Fruit fly (Drosophila melanogaster): Measurements from ENCODE around the gene Nrx-1.
A peak's percentile ranks its signal among the peaks of the same experiment; 100 is the strongest.

Nrx-1 gene

DNA sequence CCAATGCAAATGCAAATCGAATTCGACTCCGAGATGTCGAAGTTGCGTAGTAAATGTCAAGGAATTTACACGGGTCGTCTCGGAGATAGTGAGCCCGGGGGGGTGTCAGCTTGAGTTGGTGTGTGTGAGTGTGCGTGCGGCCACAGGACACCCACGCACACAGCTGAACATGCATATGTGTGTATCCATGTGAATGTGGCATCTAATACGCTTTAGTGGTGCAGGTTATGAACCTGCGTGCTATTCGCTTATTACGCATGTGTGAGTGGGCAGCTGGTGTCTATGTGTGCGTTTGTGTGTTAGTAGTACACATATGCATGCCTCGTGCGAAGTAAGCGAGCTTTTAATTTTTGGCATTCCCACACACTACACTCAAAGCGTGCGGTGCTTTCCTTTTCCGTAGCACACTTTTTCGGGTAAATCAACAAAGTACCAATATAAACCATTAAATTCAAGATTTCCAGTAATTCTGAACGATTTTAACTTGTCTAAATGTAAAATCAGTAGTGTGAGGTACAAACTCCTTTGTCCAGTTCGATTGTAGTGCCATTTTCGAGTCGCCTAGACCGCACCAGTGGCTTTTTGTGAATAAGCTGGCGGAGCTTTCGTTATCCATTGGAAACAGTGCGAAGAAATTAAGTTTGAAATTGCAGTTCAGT is 646 bp downstream of the Nrx-1 start (continued):
- TF ChIP-seq CG17829 (tag; optimal IDR thresholded peaks at IDR 0.05), result peak; percentile 72
- TF ChIP-seq CG12104 (GFP tag; optimal IDR thresholded peaks at IDR 0.05), result peak; percentile 68
- peak; percentile 65; the same call in 1 of the 3 replicates for TF ChIP-seq gce (GFP tag; IDR thresholded peaks at IDR 0.05)
- TF ChIP-seq BtbVII (GFP tag; optimal IDR thresholded peaks at IDR 0.05), result peak; percentile 88
- peak; percentile 72 for TF ChIP-seq CG8281 (tag; optimal IDR thresholded peaks at IDR 0.05)
- TF ChIP-seq CG2202 (tag; optimal IDR thresholded peaks at IDR 0.05), result no peak
- TF ChIP-seq C15 (GFP tag; IDR thresholded peaks at IDR 0.05), result 0 out of 3 replicates have a peak, but pooled peaks have one; percentile 29
- TF ChIP-seq CG5245 (GFP tag; optimal IDR thresholded peaks at IDR 0.05), result peak; percentile 71
- peak; percentile 87 for TF ChIP-seq tgo (GFP tag; IDR thresholded peaks at IDR 0.05)
- TF ChIP-seq CG11723 (GFP tag; optimal IDR thresholded peaks at IDR 0.05), result peak; percentile 64
- peak; percentile 98 for TF ChIP-seq CG10274 (GFP tag; optimal IDR thresholded peaks at IDR 0.05)
- peak; percentile 89 for TF ChIP-seq CHES-1-like (GFP tag; optimal IDR thresholded peaks at IDR 0.05)
- peak; percentile 78 for TF ChIP-seq p53 (GFP tag; optimal IDR thresholded peaks at IDR 0.05)
- TF ChIP-seq HLH54F (GFP tag; optimal IDR thresholded peaks at IDR 0.05), result peak; percentile 88
- peak; percentile 44 for TF ChIP-seq CG13123 (GFP tag; optimal IDR thresholded peaks at IDR 0.05)
- TF ChIP-seq CG2712 (tag; optimal IDR thresholded peaks at IDR 0.05), result no peak
- peak; percentile 86 for TF ChIP-seq CG10543 (GFP tag; optimal IDR thresholded peaks at IDR 0.05)
- peak; percentile 45; the same call in 1 of the 2 replicates for TF ChIP-seq bowl (GFP tag; IDR thresholded peaks at IDR 0.05)
- TF ChIP-seq CG6175 (GFP tag; IDR thresholded peaks at IDR 0.05), result peak; percentile 72; the same call in 2 of the 3 replicates
- peak; percentile 31; the same call in 1 of the 2 replicates for TF ChIP-seq CG17612 (GFP tag; IDR thresholded peaks at IDR 0.05)
- no peak for TF ChIP-seq fru (optimal IDR thresholded peaks at IDR 0.05)
- TF ChIP-seq nerfin-1 (tag; optimal IDR thresholded peaks at IDR 0.05), result peak; percentile 99
- TF ChIP-seq CG1529 (GFP tag; optimal IDR thresholded peaks at IDR 0.05), result peak; percentile 42
- peak; percentile 71 for TF ChIP-seq CG3163 (GFP tag; optimal IDR thresholded peaks at IDR 0.05)
- peak; percentile 54; the same call in 1 of the 2 replicates for TF ChIP-seq Taf1 (GFP tag; IDR thresholded peaks at IDR 0.05)
- peak; percentile 84 for TF ChIP-seq Hr3 (GFP tag; optimal IDR thresholded peaks at IDR 0.05)
- TF ChIP-seq Blimp-1 (GFP tag; optimal IDR thresholded peaks at IDR 0.05), result peak; percentile 75
- TF ChIP-seq Oaz (GFP tag; IDR thresholded peaks at IDR 0.05), result peak; percentile 74
- no peak for TF ChIP-seq psq (GFP tag; optimal IDR thresholded peaks at IDR 0.05)
- peak; percentile 87 for TF ChIP-seq Side (GFP tag; optimal IDR thresholded peaks at IDR 0.05)
- peak; percentile 80 for TF ChIP-seq az2 (GFP tag; optimal IDR thresholded peaks at IDR 0.05)
- TF ChIP-seq lmd (GFP tag; IDR thresholded peaks at IDR 0.05), result peak; percentile 86
- TF ChIP-seq Dfd (GFP tag; optimal IDR thresholded peaks at IDR 0.05), result no peak
- peak; percentile 78 for TF ChIP-seq Atf-2 (GFP tag; optimal IDR thresholded peaks at IDR 0.05)
- peak; percentile 86 for TF ChIP-seq abd-A (tag; optimal IDR thresholded peaks at IDR 0.05)
- no peak for TF ChIP-seq CG7745 (tag; optimal IDR thresholded peaks at IDR 0.05)
- no peak for TF ChIP-seq CG7963 (GFP tag; IDR thresholded peaks at IDR 0.05; ENCODE audit: partially characterized antibody)
- no peak for TF ChIP-seq Dll (GFP tag; IDR thresholded peaks at IDR 0.05; ENCODE audit: partially characterized antibody)
- TF ChIP-seq Drgx (GFP tag; IDR thresholded peaks at IDR 0.05), result peak; percentile 77
- no peak for TF ChIP-seq Elba2 (GFP tag; optimal IDR thresholded peaks at IDR 0.05)
- peak; percentile 87 for TF ChIP-seq CG7786 (GFP tag; optimal IDR thresholded peaks at IDR 0.05)
- peak; percentile 88 for TF ChIP-seq CG1792 (GFP tag; optimal IDR thresholded peaks at IDR 0.05)
- peak; percentile 87 for TF ChIP-seq slou (GFP tag; optimal IDR thresholded peaks at IDR 0.05)
- peak; percentile 50 for TF ChIP-seq Ets97D (GFP tag; optimal IDR thresholded peaks at IDR 0.05)
- TF ChIP-seq Mrtf (GFP tag; IDR thresholded peaks at IDR 0.05), result peak; percentile 81; the same call in 2 of the 3 replicates
- TF ChIP-seq CG11093 (GFP tag; IDR thresholded peaks at IDR 0.05), result peak; percentile 70; the same call in 2 of the 3 replicates
- peak; percentile 68 for TF ChIP-seq CG43689 (GFP tag; IDR thresholded peaks at IDR 0.05)
- TF ChIP-seq ranshi (GFP tag; IDR thresholded peaks at IDR 0.05), result peak; percentile 74; the same call in 1 of the 2 replicates
- TF ChIP-seq cas (GFP tag; IDR thresholded peaks at IDR 0.05), result peak; percentile 78
- TF ChIP-seq Dad (GFP tag; optimal IDR thresholded peaks at IDR 0.05), result peak; percentile 77
- peak; percentile 39 for TF ChIP-seq CG14710 (tag; optimal IDR thresholded peaks at IDR 0.05)

All from whole organism, embryonic.